Fruit fly (Drosophila melanogaster): ENCODE measurements around the gene hwt.
A peak's percentile ranks its signal among the peaks of the same experiment; 100 is the strongest.

hwt gene

DNA sequence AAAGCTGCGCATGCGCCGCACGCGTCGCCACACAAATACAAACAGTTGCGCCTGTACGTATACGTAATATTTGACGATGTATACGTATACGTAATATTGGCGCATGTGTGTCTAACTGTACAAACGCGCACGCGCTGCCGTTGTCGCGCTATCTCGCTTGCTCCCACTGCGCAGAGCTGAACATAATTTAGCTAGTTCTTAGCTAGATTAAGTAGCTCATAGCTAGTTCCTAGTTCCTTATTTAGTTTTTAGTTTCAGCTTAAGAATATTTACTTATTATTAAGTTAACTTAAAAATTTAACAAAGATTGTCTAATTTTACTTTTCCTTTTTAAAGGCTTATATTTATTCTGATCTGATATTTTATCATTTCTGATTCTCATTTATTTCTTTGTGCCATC, 88.0 kb downstream of the hwt start:
- TF ChIP-seq CG17801 (GFP tag; optimal IDR thresholded peaks at IDR 0.05; ENCODE audit: partially characterized antibody), result no peak

DNA sequence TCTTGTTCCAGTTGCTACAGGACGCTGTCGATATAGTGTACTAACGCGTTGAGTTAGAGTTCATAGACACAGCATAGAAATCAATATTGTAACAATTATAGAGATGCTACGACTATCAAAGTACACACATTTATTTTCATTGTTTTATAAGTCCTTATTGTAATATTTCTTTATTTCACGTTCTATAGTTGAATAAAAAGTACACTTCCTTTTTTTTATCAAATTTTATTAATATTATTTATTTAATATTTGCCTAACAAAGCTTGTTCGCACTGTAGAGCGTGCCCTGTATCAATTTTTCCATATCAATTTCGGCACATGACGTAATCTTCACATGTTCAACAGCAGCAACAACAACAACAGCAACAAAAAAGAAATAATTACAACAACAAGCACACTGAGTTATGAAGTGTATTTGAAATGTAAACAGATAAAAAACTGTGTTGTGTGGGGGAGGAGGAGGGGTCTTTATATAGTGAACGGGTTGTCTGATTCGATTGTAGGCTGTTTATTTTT, 94.2 kb downstream of the hwt start:
- peak; percentile 46 for TF ChIP-seq CG17801 (GFP tag; optimal IDR thresholded peaks at IDR 0.05; ENCODE audit: partially characterized antibody)

DNA sequence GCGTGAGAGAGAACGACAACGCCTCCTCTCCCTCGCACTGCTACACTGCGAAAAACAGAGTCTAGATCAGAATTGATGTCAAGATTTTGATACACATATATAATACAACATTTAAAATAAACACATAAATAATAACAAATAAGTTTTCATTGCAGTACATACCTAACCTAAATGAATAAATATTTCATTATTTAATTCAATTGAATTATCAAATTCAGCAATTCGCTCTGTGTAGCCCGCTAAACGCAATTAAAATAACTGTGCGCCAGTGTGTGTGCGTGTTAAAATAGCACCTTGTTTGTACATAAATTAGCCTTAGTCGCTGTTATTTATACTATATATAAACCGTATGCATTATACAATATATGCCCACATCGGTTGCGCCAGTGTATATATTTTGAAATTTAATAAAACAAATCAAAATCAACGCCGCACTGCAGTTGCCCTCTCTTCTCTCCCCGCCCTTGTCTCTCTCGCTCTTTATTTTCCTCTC, 96.0 kb downstream of the hwt start:
- peak; percentile 98 for TF ChIP-seq CG17801 (GFP tag; optimal IDR thresholded peaks at IDR 0.05; ENCODE audit: partially characterized antibody)

DNA sequence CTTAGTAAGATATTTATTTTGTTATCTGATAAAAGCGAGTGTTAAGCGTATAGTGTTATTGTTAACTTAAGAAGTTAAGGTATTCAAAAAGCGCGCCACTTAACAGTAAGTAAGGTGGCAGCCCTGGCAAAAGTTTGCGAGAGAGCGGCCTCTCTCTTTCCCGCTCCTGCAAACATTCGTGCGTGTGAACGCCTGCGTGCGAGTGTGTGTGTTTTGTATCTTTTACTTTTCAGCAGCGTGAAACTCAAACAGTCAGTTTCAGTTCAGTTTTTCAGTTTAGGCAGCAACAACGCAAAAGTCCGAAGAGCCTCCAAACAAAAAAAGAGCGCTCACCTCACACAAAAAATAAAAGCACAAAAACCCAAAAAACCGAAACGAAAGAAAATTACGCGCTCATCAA, 96.8 kb downstream of the hwt start:
- TF ChIP-seq CG17801 (GFP tag; optimal IDR thresholded peaks at IDR 0.05; ENCODE audit: partially characterized antibody), result no peak

DNA sequence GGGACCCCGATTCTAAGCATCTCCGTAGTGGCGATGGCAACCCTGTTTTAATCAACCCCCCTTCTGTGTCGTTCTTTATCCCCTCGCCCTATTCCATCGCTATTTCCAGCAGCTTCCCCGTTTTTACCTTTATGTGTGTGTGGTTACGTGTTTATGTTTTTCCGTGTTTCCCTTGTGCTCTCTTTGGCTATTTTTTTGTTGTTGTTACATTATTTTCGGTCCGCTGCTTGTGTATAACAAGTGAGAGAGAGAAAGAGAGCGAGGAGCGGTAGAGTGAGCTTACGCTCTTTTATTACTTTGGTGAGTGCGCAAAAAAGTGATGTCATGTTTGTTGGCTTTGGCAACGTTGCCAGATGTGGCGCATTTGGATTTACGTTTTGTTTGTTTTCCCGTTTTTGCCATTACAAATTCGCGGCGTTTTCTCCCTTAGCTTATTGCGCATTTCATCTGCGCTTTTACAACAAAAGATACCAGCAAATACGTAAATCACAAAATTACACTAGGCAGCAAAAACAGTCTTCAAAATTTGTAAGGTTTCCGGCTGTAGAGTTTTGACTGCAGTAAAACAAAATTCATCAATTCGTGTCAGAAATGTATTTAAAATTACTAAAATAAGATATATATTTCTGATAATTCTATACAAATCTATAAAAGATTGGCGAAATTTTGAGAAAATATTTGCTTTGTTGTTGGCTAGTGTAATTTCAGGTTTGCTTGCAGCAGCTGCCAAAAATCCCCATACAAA, 97.9 kb downstream of the hwt start:
- TF ChIP-seq CG17801 (GFP tag; optimal IDR thresholded peaks at IDR 0.05; ENCODE audit: partially characterized antibody), result peak; percentile 34

DNA sequence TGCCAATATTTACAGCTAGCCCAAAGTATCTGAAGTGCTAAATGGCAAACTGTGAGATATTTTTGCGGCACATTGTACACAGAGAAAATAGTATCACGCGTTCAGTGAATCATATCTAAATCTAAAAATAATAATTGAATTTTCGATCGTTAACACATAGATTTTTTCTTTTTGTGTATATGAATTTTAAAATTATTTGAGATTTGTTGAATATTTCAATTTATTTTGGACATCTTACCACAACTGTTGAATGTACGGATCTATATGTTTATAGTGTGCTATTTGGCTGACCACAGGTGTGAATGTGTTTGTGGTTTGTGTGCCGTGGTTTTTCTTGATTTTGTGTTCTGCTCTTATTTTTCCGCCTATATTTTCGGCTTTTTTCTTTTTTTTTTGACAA, 98.5 kb downstream of the hwt start:
- TF ChIP-seq CG17801 (GFP tag; optimal IDR thresholded peaks at IDR 0.05; ENCODE audit: partially characterized antibody), result peak; percentile 5

DNA sequence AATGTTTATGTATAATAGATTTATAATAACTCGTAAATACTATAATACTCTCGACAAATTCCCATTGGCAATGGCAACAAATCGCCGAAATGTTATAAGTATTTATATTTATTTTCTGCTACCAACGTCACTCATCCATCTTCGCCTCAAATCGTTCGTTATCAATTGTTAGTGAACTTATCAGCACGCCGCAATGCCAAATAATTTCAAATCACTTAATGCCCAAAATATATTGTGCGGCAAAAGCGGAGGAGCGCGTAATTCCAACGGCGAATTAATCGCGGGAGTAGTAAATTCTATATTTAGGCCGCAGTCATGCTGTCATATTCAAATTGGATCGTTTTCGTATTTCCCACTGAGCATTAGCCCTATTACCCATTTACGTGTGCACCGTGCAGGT, 99.1 kb downstream of the hwt start:
- no peak for TF ChIP-seq CG17801 (GFP tag; optimal IDR thresholded peaks at IDR 0.05; ENCODE audit: partially characterized antibody)

DNA sequence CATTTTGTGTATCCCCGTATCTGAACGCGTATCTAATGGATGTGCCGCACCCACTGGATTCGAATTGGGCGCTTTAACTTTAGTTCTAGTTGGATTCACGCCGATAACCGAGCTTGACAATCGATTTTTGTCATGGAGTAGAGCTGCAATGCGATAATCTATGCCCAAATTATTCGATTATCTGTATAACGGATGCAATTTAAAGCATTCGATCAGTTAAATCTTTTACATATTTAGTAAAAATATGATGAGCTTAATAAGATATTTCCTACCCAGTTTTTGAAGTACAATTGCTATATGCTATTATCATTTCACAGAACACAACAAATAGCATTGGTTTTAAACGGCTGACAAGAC, 101.0 kb downstream of the hwt start:
- no peak for TF ChIP-seq CG17801 (GFP tag; optimal IDR thresholded peaks at IDR 0.05; ENCODE audit: partially characterized antibody)
